Worm (Caenorhabditis elegans) whole organism, young adult: ENCODE results near the gene fbxb-84.

ENCODE experiments used
- F22D6.2 ChIP-seq: sonication (generic microtip); optimal IDR thresholded peaks from 2 replicates; lab custom pipeline; 2016; ENCODE audit warnings: mild to moderate bottlenecking, missing genetic modification characterization, missing compliant biosample characterization
- F39B2.1 ChIP-seq: fragments of 200-800 bp; sonication (Bioruptor generic); IDR thresholded peaks from 2 replicates; pipeline ENCODE4 v1.3.6; 2022; ENCODE audit warnings: missing genetic modification reagents, missing genetic modification characterization, missing compliant biosample characterization
- dpl-1 ChIP-seq: fragments of 150-350 bp; optimal IDR thresholded peaks from 2 replicates; lab custom pipeline; 2014; ENCODE audit warnings: missing biosample characterization, missing genetic modification reagents, missing genetic modification characterization

ce11 chrIII:178126-178525 lies 31.9 kb upstream of the fbxb-84 start:
- TF ChIP-seq F39B2.1 (GFP tag; lab: Robert Waterston, UW) (no peak), dpl-1 (GFP tag; lab: Kevin White, UChicago) (no peak), F22D6.2 (tag; lab: Kevin White, UChicago) (no peak)
